Fruit fly (Drosophila melanogaster) whole organism, wandering third instar larva: ENCODE results near the gene CG11760.

Experiments used
- Abd-B ChIP-seq: fragments of >200 bp; optimal IDR thresholded peaks from 2 replicates; lab custom pipeline; 2017; ENCODE audit warnings: missing biosample characterization, missing genetic modification characterization
- CG32264 ChIP-seq: fragments of 200-800 bp; sonication (Bioruptor generic); optimal IDR thresholded peaks from 2 replicates; lab custom pipeline; 2016; ENCODE audit warnings: missing biosample characterization, missing genetic modification characterization
- CG9705 ChIP-seq: fragments of 200-800 bp; sonication (Bioruptor generic); optimal IDR thresholded peaks from 2 replicates; lab custom pipeline; 2018; ENCODE audit warnings: missing biosample characterization, mild to moderate bottlenecking, missing genetic modification characterization
- CrebA ChIP-seq: fragments of 200-800 bp; sonication (Bioruptor generic); optimal IDR thresholded peaks from 2 replicates; lab custom pipeline; 2016; ENCODE audit warnings: missing biosample characterization, mild to moderate bottlenecking, missing genetic modification characterization, borderline replicate concordance
- Dfd ChIP-seq: fragments of >200 bp; optimal IDR thresholded peaks from 2 replicates; lab custom pipeline; 2017; ENCODE audit warnings: missing biosample characterization, missing genetic modification characterization
- Dif ChIP-seq: fragments of 200-275, 200-300 bp; sonication (Bioruptor generic); optimal IDR thresholded peaks from 2 replicates; lab custom pipeline; 2018; ENCODE audit warnings: missing biosample characterization, missing genetic modification characterization; ENCODE audit not compliant: partially characterized antibody
- GATAd ChIP-seq: sonication (Bioruptor generic); optimal IDR thresholded peaks from 2 replicates; lab custom pipeline; 2016; ENCODE audit warnings: missing biosample characterization, missing genetic modification characterization
- HLH106 ChIP-seq: fragments of 200-800 bp; optimal IDR thresholded peaks from 3 replicates; lab custom pipeline; 2019; ENCODE audit warnings: missing biosample characterization, mild to moderate bottlenecking, missing genetic modification characterization, moderate library complexity
- Hnf4 ChIP-seq: fragments of 200-800 bp; sonication (Bioruptor generic); optimal IDR thresholded peaks from 2 replicates; lab custom pipeline; 2016; ENCODE audit warnings: missing biosample characterization, mild to moderate bottlenecking, missing genetic modification characterization
- Hr78 ChIP-seq: fragments of >200 bp; optimal IDR thresholded peaks from 2 replicates; lab custom pipeline; 2017; ENCODE audit warnings: missing biosample characterization, missing genetic modification characterization
- Hr83 ChIP-seq: fragments of 200-300 bp; sonication (Bioruptor generic); optimal IDR thresholded peaks from 2 replicates; lab custom pipeline; 2016; ENCODE audit warnings: missing biosample characterization, mild to moderate bottlenecking, missing genetic modification characterization, moderate library complexity; ENCODE audit not compliant: poor library complexity, severe bottlenecking
- Jra ChIP-seq: sonication (Bioruptor generic); optimal IDR thresholded peaks from 2 replicates; lab custom pipeline; 2016; ENCODE audit warnings: missing biosample characterization, missing genetic modification characterization
- Mio ChIP-seq: sonication (Bioruptor generic); optimal IDR thresholded peaks from 2 replicates; lab custom pipeline; 2016; ENCODE audit warnings: missing biosample characterization, missing genetic modification characterization
- Myc ChIP-seq: fragments of >200 bp; optimal IDR thresholded peaks from 2 replicates; lab custom pipeline; 2017
- N ChIP-seq: fragments of >200 bp; optimal IDR thresholded peaks from 2 replicates; lab custom pipeline; 2018; ENCODE audit warnings: missing biosample characterization, missing external identifiers, missing genetic modification characterization
- OdsH ChIP-seq: fragments of 200-800 bp; sonication (Bioruptor generic); optimal IDR thresholded peaks from 2 replicates; lab custom pipeline; 2016; ENCODE audit warnings: missing biosample characterization, mild to moderate bottlenecking, missing genetic modification characterization
- Rel ChIP-seq, 2 experiments: fragments of 200-800 bp; sonication (Bioruptor generic) in 1 of 2; optimal IDR thresholded peaks; 2 replicates in 1 of 2; 3 replicates in 1 of 2; lab custom pipeline; 2016 to 2019; ENCODE audit warnings: mild to moderate bottlenecking in 2 of 2, missing biosample characterization in 2 of 2, missing genetic modification characterization in 2 of 2, moderate library complexity in 1 of 2
- Sp1 ChIP-seq: fragments of 200-800 bp; sonication (Bioruptor generic); optimal IDR thresholded peaks from 3 replicates; lab custom pipeline; 2019; ENCODE audit warnings: missing biosample characterization, mild to moderate bottlenecking, missing genetic modification characterization, moderate library complexity
- Vsx2 ChIP-seq: fragments of 200-300, 225-300 bp; sonication (Bioruptor generic); optimal IDR thresholded peaks from 2 replicates; lab custom pipeline; 2018; ENCODE audit warnings: missing biosample characterization, missing genetic modification characterization; ENCODE audit not compliant: partially characterized antibody
- br ChIP-seq: fragments of 200-800 bp; sonication (Bioruptor generic); optimal IDR thresholded peaks from 2 replicates; lab custom pipeline; 2016; ENCODE audit warnings: missing biosample characterization, missing genetic modification characterization
- brk ChIP-seq: fragments of 200-800 bp; sonication (Bioruptor generic); optimal IDR thresholded peaks from 2 replicates; lab custom pipeline; 2016; ENCODE audit warnings: missing biosample characterization, mild to moderate bottlenecking, missing genetic modification characterization
- dl ChIP-seq, 2 experiments: fragments of 175-275, 200-275 bp in 1 of 2; fragments of 200-275 bp in 1 of 2; sonication (Bioruptor generic); optimal IDR thresholded peaks; lab custom pipeline; 2018; ENCODE audit warnings: mild to moderate bottlenecking in 2 of 2, missing biosample characterization in 2 of 2, missing genetic modification characterization in 2 of 2, moderate library complexity in 2 of 2; ENCODE audit not compliant: partially characterized antibody in 2 of 2, insufficient read depth in 1 of 2
- dmrt93B ChIP-seq: fragments of 200-800 bp; sonication (Bioruptor generic); optimal IDR thresholded peaks from 2 replicates; lab custom pipeline; 2018; ENCODE audit warnings: missing biosample characterization, mild to moderate bottlenecking, missing genetic modification characterization
- dsf ChIP-seq: sonication (Bioruptor generic); optimal IDR thresholded peaks from 2 replicates; lab custom pipeline; 2016; ENCODE audit warnings: missing biosample characterization, missing genetic modification characterization, borderline replicate concordance
- ey ChIP-seq: fragments of 200-800 bp; sonication (Bioruptor generic); optimal IDR thresholded peaks from 2 replicates; lab custom pipeline; 2016; ENCODE audit warnings: missing biosample characterization, missing genetic modification characterization
- foxo ChIP-seq, 2 experiments: fragments of 200-800 bp; sonication (Bioruptor generic); optimal IDR thresholded peaks; 2 replicates in 1 of 2; 3 replicates in 1 of 2; lab custom pipeline; 2016 to 2017; ENCODE audit warnings: missing biosample characterization in 2 of 2, missing genetic modification characterization in 2 of 2
- fru ChIP-seq: fragments of 200-800 bp; sonication (Bioruptor generic); optimal IDR thresholded peaks from 3 replicates; lab custom pipeline; 2016; ENCODE audit warnings: missing biosample characterization, mild to moderate bottlenecking, missing genetic modification characterization
- h ChIP-seq: fragments of 200-800 bp; sonication (Bioruptor generic); optimal IDR thresholded peaks from 3 replicates; lab custom pipeline; 2016; ENCODE audit warnings: missing biosample characterization, mild to moderate bottlenecking, missing genetic modification characterization
- jim ChIP-seq: fragments of 175-275, 200-325 bp; sonication (Bioruptor generic); optimal IDR thresholded peaks from 2 replicates; lab custom pipeline; 2016; ENCODE audit warnings: missing biosample characterization, mild to moderate bottlenecking, missing genetic modification characterization
- lola ChIP-seq: fragments of >200 bp; optimal IDR thresholded peaks from 2 replicates; lab custom pipeline; 2017; ENCODE audit warnings: missing biosample characterization, missing genetic modification characterization
- pan ChIP-seq: fragments of >200 bp; optimal IDR thresholded peaks from 2 replicates; lab custom pipeline; 2017
- psq ChIP-seq: fragments of 200-800 bp; sonication (Bioruptor generic); optimal IDR thresholded peaks from 3 replicates; lab custom pipeline; 2017; ENCODE audit warnings: missing biosample characterization, mild to moderate bottlenecking, missing genetic modification characterization, moderate library complexity
- rgr ChIP-seq: fragments of 200-800 bp; sonication (Bioruptor generic); optimal IDR thresholded peaks from 3 replicates; lab custom pipeline; 2016; ENCODE audit warnings: missing biosample characterization, mild to moderate bottlenecking, missing genetic modification characterization
- sage ChIP-seq: fragments of 200-800 bp; sonication (Bioruptor generic); optimal IDR thresholded peaks from 2 replicates; lab custom pipeline; 2016; ENCODE audit warnings: missing biosample characterization, mild to moderate bottlenecking, missing genetic modification characterization
- sv ChIP-seq: fragments of 200-800 bp; sonication (Bioruptor generic); optimal IDR thresholded peaks from 3 replicates; lab custom pipeline; 2016; ENCODE audit warnings: missing biosample characterization, missing genetic modification characterization
- tai ChIP-seq: sonication (Bioruptor generic); optimal IDR thresholded peaks from 2 replicates; lab custom pipeline; 2016; ENCODE audit warnings: missing biosample characterization, missing genetic modification characterization
- usp ChIP-seq: fragments of >200 bp; optimal IDR thresholded peaks from 2 replicates; lab custom pipeline; 2017; ENCODE audit warnings: missing biosample characterization, missing genetic modification characterization
- woc ChIP-seq: sonication (Bioruptor generic); optimal IDR thresholded peaks from 2 replicates; lab custom pipeline; 2016; ENCODE audit warnings: missing biosample characterization, mild to moderate bottlenecking, missing genetic modification characterization

Gene CG11760

DNA sequence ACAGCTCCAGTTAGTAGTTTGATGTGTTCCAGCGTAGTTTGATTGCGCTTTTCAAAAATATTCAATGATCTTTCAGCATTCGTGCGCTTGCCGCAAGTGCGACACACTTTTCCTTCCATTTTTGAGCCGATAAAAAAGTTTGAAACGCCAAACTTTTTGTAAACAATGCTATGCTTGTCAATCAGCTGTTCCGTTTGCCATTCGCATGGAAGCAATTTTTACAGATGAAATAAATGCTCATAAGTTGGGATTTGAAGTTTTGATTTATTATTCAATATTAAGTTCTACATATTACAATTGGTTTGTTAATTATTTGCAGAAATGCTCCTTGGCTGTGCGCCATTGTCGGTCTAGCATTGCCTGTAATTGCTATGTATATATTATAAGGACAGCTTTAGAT is 10.5 kb downstream of the CG11760 start, which contains the start of gene ranshi:
TSS of gene ranshi (minus strand) at position 152 of the 400 bp plus-strand sequence.
- no peak for TF ChIP-seq lola (GFP tag; lab: Kevin White, UChicago)
- no peak for TF ChIP-seq Sp1 (GFP tag; lab: Kevin White, UChicago)
- no peak for TF ChIP-seq psq (GFP tag; lab: Kevin White, UChicago)
- TF ChIP-seq CG32264: no peak
- no peak for TF ChIP-seq brk
- no peak for TF ChIP-seq Vsx2 (GFP tag; lab: Kevin White, UChicago)
- TF ChIP-seq h (GFP tag; lab: Kevin White, UChicago): no peak
- no peak for TF ChIP-seq Hnf4 (GFP tag; lab: Kevin White, UChicago)
- TF ChIP-seq Rel (GFP tag; optimal IDR thresholded peaks at IDR 0.05; lab: Kevin White, UChicago): no peak
- TF ChIP-seq Rel (tag; optimal IDR thresholded peaks at IDR 0.05; lab: Kevin White, UChicago): no peak
- no peak for TF ChIP-seq Mio (GFP tag; lab: Kevin White, UChicago)
- no peak for TF ChIP-seq rgr
- TF ChIP-seq Dif (GFP tag; lab: Kevin White, UChicago): no peak
- no peak for TF ChIP-seq sv (GFP tag; lab: Kevin White, UChicago)
- TF ChIP-seq CG9705: no peak
- no peak for TF ChIP-seq ey (GFP tag; lab: Kevin White, UChicago)
- TF ChIP-seq HLH106 (tag; lab: Kevin White, UChicago): no peak

DNA sequence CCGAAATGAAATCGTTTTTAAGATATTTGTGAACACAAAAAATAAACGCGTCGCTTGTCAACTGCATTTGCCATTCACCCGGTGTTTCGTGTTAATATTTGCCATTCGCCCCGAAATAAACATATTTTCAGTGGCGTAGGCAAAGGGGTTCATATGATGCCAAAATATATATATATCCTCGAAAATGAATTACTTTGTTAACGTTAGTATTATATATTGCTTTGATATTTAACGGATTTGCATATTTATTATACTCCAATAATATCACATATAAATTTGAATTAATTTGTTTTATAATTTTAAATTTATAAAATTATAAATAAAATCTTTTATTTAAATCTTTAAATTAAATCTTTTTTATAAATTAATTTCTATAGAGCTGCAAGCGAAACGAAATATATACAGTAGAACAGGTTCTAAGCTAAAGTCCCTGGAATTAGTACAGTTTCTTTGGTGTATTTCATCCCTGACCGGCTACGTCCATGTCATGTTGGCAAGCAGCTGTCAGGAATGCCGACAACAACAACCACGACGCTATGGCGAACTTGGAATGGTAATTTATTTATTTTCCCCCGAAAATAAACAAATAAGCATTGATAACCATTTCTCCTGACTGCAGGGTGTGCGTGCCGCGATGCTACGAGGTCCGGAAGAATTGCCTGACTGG is 12.7 kb downstream of the CG11760 start, which contains the start of the genes M1BP and CG8202:
TSS of gene M1BP (minus strand) at position 102 of the 667 bp plus-strand sequence.
TSS of gene CG8202 (plus strand) at position 495 of the 667 bp plus-strand sequence.
- TF ChIP-seq pan (lab: Kevin White, UChicago) (no peak), dmrt93B (GFP tag; lab: Kevin White, UChicago) (peak; percentile 87), CG32264 (no peak), CrebA (no peak), Hr83 (GFP tag; lab: Kevin White, UChicago) (peak; percentile 58), dsf (peak; percentile 35), Jra (GFP tag; lab: Kevin White, UChicago) (peak; percentile 44), psq (GFP tag; lab: Kevin White, UChicago) (peak; percentile 88), brk (no peak), usp (GFP tag; lab: Kevin White, UChicago) (no peak), woc (GFP tag; lab: Kevin White, UChicago) (peak; percentile 63), Rel (GFP tag; optimal IDR thresholded peaks at IDR 0.05; lab: Kevin White, UChicago) (no peak), Rel (tag; optimal IDR thresholded peaks at IDR 0.05; lab: Kevin White, UChicago) (peak; percentile 65), h (GFP tag; lab: Kevin White, UChicago) (peak; percentile 74), CG9705 (peak; percentile 78), sv (GFP tag; lab: Kevin White, UChicago) (peak; percentile 44), Mio (GFP tag; lab: Kevin White, UChicago) (peak; percentile 44), N (GFP tag; lab: Kevin White, UChicago) (no peak), br (peak; percentile 64), fru (GFP tag; lab: Kevin White, UChicago) (peak; percentile 75), dl (GFP tag; optimal IDR thresholded peaks at IDR 0.05; lab: Kevin White, UChicago; ENCODE audit: insufficient read depth in 1 of 2, partially characterized antibody in 2 of 2) (no peak), Dfd (no peak), Dif (GFP tag; lab: Kevin White, UChicago) (no peak), ey (GFP tag; lab: Kevin White, UChicago) (peak; percentile 59), GATAd (no peak), Sp1 (GFP tag; lab: Kevin White, UChicago) (peak; percentile 92), Vsx2 (GFP tag; lab: Kevin White, UChicago) (no peak), foxo (GFP tag; optimal IDR thresholded peaks at IDR 0.05; lab: Kevin White, UChicago) (peak in 1 of 2 experiments; percentile 89), Hnf4 (GFP tag; lab: Kevin White, UChicago) (peak; percentile 70), sage (peak; percentile 41), jim (GFP tag; lab: Kevin White, UChicago) (peak; percentile 32), tai (no peak), OdsH (GFP tag; lab: Kevin White, UChicago) (peak; percentile 83), Hr78 (GFP tag; lab: Kevin White, UChicago) (no peak), HLH106 (tag; lab: Kevin White, UChicago) (peak; percentile 91), Myc (lab: Kevin White, UChicago) (peak; percentile 42), Abd-B (GFP tag; lab: Kevin White, UChicago) (no peak), lola (GFP tag; lab: Kevin White, UChicago) (no peak), rgr (peak; percentile 86)
